Fruit fly (Drosophila melanogaster): ENCODE results near the gene Prp39.

DNA sequence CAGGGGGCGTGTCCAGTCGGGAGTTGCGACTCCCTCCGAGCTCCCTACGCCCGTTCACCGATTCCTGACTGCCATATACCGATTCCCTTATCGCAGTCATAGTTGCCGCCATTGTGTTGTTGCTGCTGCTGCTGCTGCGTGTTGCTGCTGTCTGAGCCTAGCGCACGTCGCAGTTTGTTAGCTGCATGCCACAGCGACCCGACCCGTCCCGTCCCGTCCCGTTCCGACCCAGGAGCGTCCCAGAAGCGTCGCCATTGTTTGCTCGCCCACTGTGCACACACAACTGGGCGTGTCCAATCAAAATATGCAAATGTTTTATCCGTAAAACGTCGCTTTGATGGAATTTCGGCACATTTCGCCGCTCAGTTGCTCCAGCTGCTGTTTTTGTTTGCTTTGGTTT is 36.2 kb upstream of the Prp39 start:
- TF ChIP-seq Dll (optimal IDR thresholded peaks at IDR 0.05): no peak
- no peak for TF ChIP-seq CG8478 (optimal IDR thresholded peaks at IDR 0.05)
- no peak for TF ChIP-seq usp (GFP tag; optimal IDR thresholded peaks at IDR 0.05)
- no peak for TF ChIP-seq pan (optimal IDR thresholded peaks at IDR 0.05)
- TF ChIP-seq EcR (GFP tag; optimal IDR thresholded peaks at IDR 0.05): no peak

Data from whole organism.